Worm (Caenorhabditis elegans): ENCODE measurements around the gene srlf-33.
A peak's percentile ranks its signal among the peaks of the same experiment; 100 is the strongest.

srlf-33 gene

DNA sequence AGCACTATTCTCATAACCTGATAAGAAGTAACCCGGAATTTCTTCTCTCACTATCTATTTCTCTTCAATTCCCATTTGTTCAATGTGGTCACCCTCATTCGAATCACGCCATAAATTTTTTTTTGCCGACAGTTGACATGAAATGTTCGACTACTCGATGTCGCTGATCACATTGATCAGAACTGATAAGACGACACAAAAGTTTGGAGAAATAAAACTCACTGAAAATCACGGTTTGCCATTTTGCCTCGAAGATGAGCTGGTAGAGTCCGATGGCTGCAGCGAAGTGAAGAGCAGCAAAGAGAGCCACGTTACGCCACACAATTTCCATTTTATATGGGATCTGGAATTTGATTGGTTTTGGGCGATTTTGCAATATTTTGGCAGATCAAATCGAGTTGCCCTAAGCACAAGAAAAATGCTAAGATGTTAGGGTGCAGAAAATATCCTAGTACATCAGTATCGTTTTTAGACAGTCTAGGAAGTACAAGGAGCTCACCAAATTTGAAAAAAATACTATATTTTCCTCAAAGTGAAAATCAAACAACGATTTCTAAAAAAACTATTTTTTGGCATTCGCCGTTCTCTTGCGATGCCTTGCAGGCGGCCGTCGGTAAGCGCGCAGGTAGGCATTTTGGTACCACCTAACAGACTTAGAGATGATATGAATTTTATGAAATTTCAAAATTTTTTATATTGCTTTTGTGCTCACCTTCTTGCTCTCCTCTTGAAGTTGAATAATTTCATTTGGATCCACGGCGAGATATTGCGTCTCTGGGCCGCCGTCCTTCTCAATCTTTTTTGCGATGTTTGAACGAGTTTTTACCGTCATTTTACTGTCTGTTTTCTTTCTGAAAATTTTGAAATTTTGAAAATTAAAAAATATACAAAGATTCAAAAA, 10.2 kb downstream of the srlf-33 start, which contains the start of gene fat-6 (continued):
- peak; percentile 33; the same call in 1 of the 2 replicates for TF ChIP-seq B0336.3 (GFP tag; IDR thresholded peaks at IDR 0.05)
- no peak for TF ChIP-seq cebp-1 (GFP tag; IDR thresholded peaks at IDR 0.05)
- TF ChIP-seq cebp-1 (tag; optimal IDR thresholded peaks at IDR 0.05), result peak; percentile 20
- TF ChIP-seq somi-1 (GFP tag; optimal IDR thresholded peaks at IDR 0.05), result no peak
- TF ChIP-seq rpc-1 (optimal IDR thresholded peaks at IDR 0.05), result no peak
- no peak for TF ChIP-seq rpc-1 (tag; optimal IDR thresholded peaks at IDR 0.05)
- peak; percentile 58; the same call in 1 of the 2 replicates for TF ChIP-seq Y53G8AR.9 (GFP tag; conservative IDR thresholded peaks at IDR 0.05)
- TF ChIP-seq ceh-91 (GFP tag; IDR thresholded peaks at IDR 0.05), result no peak
- no peak for TF ChIP-seq K12H6.12 (tag; optimal IDR thresholded peaks at IDR 0.05)

DNA sequence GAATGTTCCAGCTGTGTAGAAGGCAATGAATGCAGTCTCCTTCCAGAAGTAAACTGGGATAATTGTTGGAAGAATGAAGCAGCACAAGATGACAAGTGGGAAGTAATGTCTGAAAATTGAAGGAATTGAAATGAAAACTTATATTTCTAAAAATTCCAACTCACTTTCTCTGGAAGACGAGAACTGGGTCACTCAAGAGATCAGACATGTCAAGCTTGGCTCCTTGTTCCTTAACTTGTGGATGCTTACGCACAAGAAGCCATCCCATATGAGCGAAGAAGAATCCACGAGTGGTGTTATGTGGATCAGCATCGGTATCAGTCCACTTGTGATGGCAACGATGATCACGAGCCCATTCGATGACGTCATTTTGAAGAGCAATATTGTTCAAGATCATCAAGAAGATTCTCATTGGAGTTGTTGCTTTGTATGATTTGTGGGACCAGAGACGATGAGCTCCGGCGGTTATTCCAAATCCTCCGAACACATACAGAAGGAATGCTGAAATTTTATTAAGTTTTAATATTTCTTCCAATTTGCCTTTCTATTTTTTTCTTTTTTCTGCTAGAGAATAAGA, 10.9 kb downstream of the srlf-33 start:
- TF ChIP-seq nfya-2 (GFP tag; IDR thresholded peaks at IDR 0.05), result no peak
- no peak for TF ChIP-seq ztf-18 (tag; optimal IDR thresholded peaks at IDR 0.05)
- no peak for TF ChIP-seq C06A6.2 (GFP tag; conservative IDR thresholded peaks at IDR 0.05)
- TF ChIP-seq B0035.1 (tag; optimal IDR thresholded peaks at IDR 0.05), result no peak
- no peak for TF ChIP-seq nhr-179 (tag; optimal IDR thresholded peaks at IDR 0.05)
- no peak for TF ChIP-seq nhr-27 (tag; optimal IDR thresholded peaks at IDR 0.05)
- no peak for TF ChIP-seq madf-10 (tag; optimal IDR thresholded peaks at IDR 0.05)
- no peak for TF ChIP-seq tlf-1 (GFP tag; optimal IDR thresholded peaks at IDR 0.05)
- TF ChIP-seq snpc-3.4 (tag; optimal IDR thresholded peaks at IDR 0.05), result no peak
- peak; percentile 56; the same call in 1 of the 2 replicates for TF ChIP-seq Y95B8A.8 (GFP tag; IDR thresholded peaks at IDR 0.05)
- TF ChIP-seq sea-2 (GFP tag; IDR thresholded peaks at IDR 0.05), result no peak
- no peak for TF ChIP-seq ztf-28 (GFP tag; IDR thresholded peaks at IDR 0.05)
- no peak for TF ChIP-seq madf-6 (GFP tag; IDR thresholded peaks at IDR 0.05)
- TF ChIP-seq F23B12.7 (tag; optimal IDR thresholded peaks at IDR 0.05; ENCODE audit: insufficient read depth), result no peak
- no peak for TF ChIP-seq sptf-2 (GFP tag; optimal IDR thresholded peaks at IDR 0.05)
- TF ChIP-seq rcor-1 (GFP tag; IDR thresholded peaks at IDR 0.05), result no peak
- no peak for TF ChIP-seq F39B2.1 (GFP tag; IDR thresholded peaks at IDR 0.05)
- no peak for TF ChIP-seq snpc-4 (GFP tag; optimal IDR thresholded peaks at IDR 0.05)
- TF ChIP-seq snpc-4 (tag; optimal IDR thresholded peaks at IDR 0.05), result no peak
- 0 out of 2 replicates have a peak, but pooled peaks have one; percentile 43 for TF ChIP-seq lin-26 (GFP tag; IDR thresholded peaks at IDR 0.05)
- TF ChIP-seq ceh-100 (GFP tag; IDR thresholded peaks at IDR 0.05), result no peak
- no peak for TF ChIP-seq egl-44 (GFP tag; IDR thresholded peaks at IDR 0.05)
- no peak for TF ChIP-seq mcd-1 (GFP tag; IDR thresholded peaks at IDR 0.05)
- TF ChIP-seq ceh-91 (GFP tag; IDR thresholded peaks at IDR 0.05), result no peak
- no peak for TF ChIP-seq lin-40 (tag; optimal IDR thresholded peaks at IDR 0.05)
- no peak for TF ChIP-seq madf-8 (GFP tag; conservative IDR thresholded peaks at IDR 0.05)
- no peak for TF ChIP-seq lin-54 (GFP tag; optimal IDR thresholded peaks at IDR 0.05)
- no peak for TF ChIP-seq unc-62 (GFP tag; optimal IDR thresholded peaks at IDR 0.05)
- TF ChIP-seq Y53G8AR.9 (GFP tag; conservative IDR thresholded peaks at IDR 0.05), result peak; percentile 68
- no peak for TF ChIP-seq F49E8.2 (tag; optimal IDR thresholded peaks at IDR 0.05; ENCODE audit: insufficient read depth)
- no peak; the same call in 1 of the 2 replicates for TF ChIP-seq Y56A3A.18 (GFP tag; IDR thresholded peaks at IDR 0.05)
- TF ChIP-seq cebp-2 (GFP tag; IDR thresholded peaks at IDR 0.05), result no peak
- TF ChIP-seq hmg-20 (GFP tag; IDR thresholded peaks at IDR 0.05), result no peak
- TF ChIP-seq let-526 (GFP tag; IDR thresholded peaks at IDR 0.05), result no peak
- TF ChIP-seq atf-7 (tag; optimal IDR thresholded peaks at IDR 0.05), result peak; percentile 85
- no peak for TF ChIP-seq let-607 (tag; optimal IDR thresholded peaks at IDR 0.05)
- no peak for TF ChIP-seq K11D2.4 (GFP tag; IDR thresholded peaks at IDR 0.05)
- TF ChIP-seq xnd-1 (tag; optimal IDR thresholded peaks at IDR 0.05), result no peak
